Worm (Caenorhabditis elegans): ENCODE results near the gene F38A5.6.

ce11 chrIV:6590029-6590428 is 7.2 kb downstream of the F38A5.6 start, which contains the start of the genes lec-11 and irld-7:
- no peak for TF ChIP-seq ets-7 (tag; optimal IDR thresholded peaks at IDR 0.05)
- TF ChIP-seq hmg-4 (GFP tag; optimal IDR thresholded peaks at IDR 0.05), result no peak
- no peak for TF ChIP-seq ama-1 (optimal IDR thresholded peaks at IDR 0.05)
- no peak for TF ChIP-seq flt-1 (GFP tag; IDR thresholded peaks at IDR 0.05)

Measured in whole organism, early embryonic.